Fruit fly (Drosophila melanogaster) whole organism, embryonic: ENCODE measurements around the gene CG15308.

Experiments
- ATbp ChIP-seq: fragments of 200-800 bp; sonication (Bioruptor generic); optimal IDR thresholded peaks from 2 replicates; lab custom pipeline; 2017; ENCODE audit warnings: missing biosample characterization, mild to moderate bottlenecking, missing genetic modification characterization, missing genetic modification reagents
- B-H2 ChIP-seq: fragments of 200-800 bp; sonication (Bioruptor generic); optimal IDR thresholded peaks from 2 replicates; lab custom pipeline; 2018; ENCODE audit warnings: missing biosample characterization, mild to moderate bottlenecking, missing genetic modification characterization
- Bgb ChIP-seq: fragments of 200-800 bp; sonication (Bioruptor generic); IDR thresholded peaks from 2 replicates; pipeline ENCODE4 v1.3.6; 2022; ENCODE audit warnings: missing biosample characterization, missing genetic modification characterization; ENCODE audit not compliant: partially characterized antibody
- BtbVII ChIP-seq: fragments of 200-800 bp; sonication (Bioruptor generic); optimal IDR thresholded peaks from 3 replicates; lab custom pipeline; 2017; ENCODE audit warnings: missing biosample characterization, mild to moderate bottlenecking, missing genetic modification characterization
- CG10654 ChIP-seq: fragments of 200-800 bp; sonication (Bioruptor generic); optimal IDR thresholded peaks from 2 replicates; lab custom pipeline; 2016; ENCODE audit warnings: missing biosample characterization, missing genetic modification characterization
- CG10959 ChIP-seq: fragments of 200-800 bp; sonication (Bioruptor generic); IDR thresholded peaks from 2 replicates; pipeline ENCODE4 v1.3.6; 2022; ENCODE audit warnings: missing biosample characterization, missing genetic modification characterization
- CG1233 ChIP-seq: fragments of 200-800 bp; sonication (Bioruptor generic); optimal IDR thresholded peaks from 4 replicates; lab custom pipeline; 2018; ENCODE audit warnings: missing biosample characterization, mild to moderate bottlenecking, missing genetic modification characterization
- CG14965 ChIP-seq: fragments of 200-800 bp; sonication (Bioruptor generic); optimal IDR thresholded peaks from 2 replicates; lab custom pipeline; 2016; ENCODE audit warnings: missing biosample characterization, missing genetic modification characterization, borderline replicate concordance
- CG16813 ChIP-seq: fragments of 200-800 bp; sonication (Bioruptor generic); IDR thresholded peaks from 3 replicates; pipeline ENCODE4 v1.3.6; 2022; ENCODE audit warnings: missing biosample characterization, missing genetic modification characterization; ENCODE audit not compliant: partially characterized antibody
- CG18764 ChIP-seq: fragments of 200-800 bp; sonication (Bioruptor generic); optimal IDR thresholded peaks from 3 replicates; lab custom pipeline; 2016; ENCODE audit warnings: missing biosample characterization, missing genetic modification characterization
- CG2116 ChIP-seq: fragments of 200-800 bp; sonication (Bioruptor generic); optimal IDR thresholded peaks from 3 replicates; lab custom pipeline; 2018; ENCODE audit warnings: missing biosample characterization, mild to moderate bottlenecking, missing genetic modification characterization
- CG31224 ChIP-seq: fragments of 200-800 bp; sonication (Bioruptor generic); IDR thresholded peaks from 2 replicates; pipeline ENCODE4 v1.3.6; 2022; ENCODE audit warnings: missing biosample characterization, missing genetic modification characterization
- CG3163 ChIP-seq: fragments of 200-800 bp; sonication (Bioruptor generic); optimal IDR thresholded peaks from 3 replicates; lab custom pipeline; 2016; ENCODE audit warnings: missing biosample characterization, missing genetic modification characterization
- CG33213 ChIP-seq: fragments of 200-800 bp; sonication (Bioruptor generic); optimal IDR thresholded peaks from 3 replicates; lab custom pipeline; 2016; ENCODE audit warnings: missing biosample characterization, missing genetic modification characterization
- CG34376 ChIP-seq: fragments of 200-800 bp; sonication (Bioruptor generic); optimal IDR thresholded peaks from 2 replicates; lab custom pipeline; 2018; ENCODE audit warnings: missing biosample characterization, mild to moderate bottlenecking, missing genetic modification characterization
- CG3847 ChIP-seq: fragments of 200-800 bp; sonication (Bioruptor generic); IDR thresholded peaks from 2 replicates; pipeline ENCODE4 v1.3.6; 2022; ENCODE audit warnings: missing biosample characterization, missing genetic modification characterization
- CG6654 ChIP-seq: fragments of 200-800 bp; sonication (Bioruptor generic); optimal IDR thresholded peaks from 2 replicates; lab custom pipeline; 2017; ENCODE audit warnings: missing biosample characterization, mild to moderate bottlenecking, missing genetic modification characterization
- CG6854 ChIP-seq: fragments of 200-800 bp; sonication (Bioruptor generic); optimal IDR thresholded peaks from 3 replicates; lab custom pipeline; 2017; ENCODE audit warnings: missing biosample characterization, mild to moderate bottlenecking, missing genetic modification characterization
- CG7271 ChIP-seq: fragments of 200-800 bp; sonication (Bioruptor generic); optimal IDR thresholded peaks from 2 replicates; lab custom pipeline; 2018; ENCODE audit warnings: missing biosample characterization, mild to moderate bottlenecking, missing genetic modification characterization, moderate library complexity
- CG8924 ChIP-seq: fragments of 200-800 bp; optimal IDR thresholded peaks from 3 replicates; lab custom pipeline; 2019; ENCODE audit warnings: missing biosample characterization, mild to moderate bottlenecking, missing genetic modification characterization, moderate library complexity
- CG8944 ChIP-seq: fragments of 200-800 bp; sonication (Bioruptor generic); optimal IDR thresholded peaks from 3 replicates; lab custom pipeline; 2016; ENCODE audit warnings: missing biosample characterization, missing genetic modification characterization
- CG9727 ChIP-seq: fragments of 200-800 bp; sonication (Bioruptor generic); optimal IDR thresholded peaks from 3 replicates; lab custom pipeline; 2017; ENCODE audit warnings: missing biosample characterization, mild to moderate bottlenecking, missing genetic modification characterization
- CHES-1-like ChIP-seq: fragments of 200-800 bp; sonication (Bioruptor generic); optimal IDR thresholded peaks from 2 replicates; lab custom pipeline; 2016; ENCODE audit warnings: missing biosample characterization, missing genetic modification characterization
- Dip2 ChIP-seq: fragments of 200-800 bp; sonication (Bioruptor generic); IDR thresholded peaks from 2 replicates; pipeline ENCODE4 v1.3.6; 2022; ENCODE audit warnings: missing biosample characterization, missing genetic modification characterization
- Eip74EF ChIP-seq, 2 experiments: fragments of 200-800 bp in 1 of 2; fragments of >200 bp in 1 of 2; sonication (Bioruptor generic) in 1 of 2; optimal IDR thresholded peaks; 2 replicates each; lab custom pipeline; 2017 to 2019; ENCODE audit warnings: missing biosample characterization in 2 of 2, missing genetic modification characterization in 2 of 2, mild to moderate bottlenecking in 1 of 2, moderate library complexity in 1 of 2
- HLH54F ChIP-seq: fragments of 200-800 bp; sonication (Bioruptor generic); optimal IDR thresholded peaks from 3 replicates; lab custom pipeline; 2016; ENCODE audit warnings: missing biosample characterization, missing genetic modification characterization
- Hr78 ChIP-seq, 2 experiments: fragments of 200-800 bp in 1 of 2; fragments of >200 bp in 1 of 2; sonication (Bioruptor generic) in 1 of 2; optimal IDR thresholded peaks; 2 replicates each; lab custom pipeline; 2017 to 2019; ENCODE audit warnings: missing biosample characterization in 2 of 2, missing genetic modification characterization in 2 of 2, mild to moderate bottlenecking in 1 of 2, moderate library complexity in 1 of 2
- Max ChIP-seq: fragments of 200-800 bp; sonication (Bioruptor generic); optimal IDR thresholded peaks from 2 replicates; lab custom pipeline; 2016; ENCODE audit warnings: missing biosample characterization, mild to moderate bottlenecking, missing genetic modification characterization
- Meics ChIP-seq: fragments of 200-800 bp; sonication (Bioruptor generic); optimal IDR thresholded peaks from 2 replicates; lab custom pipeline; 2017; ENCODE audit warnings: missing biosample characterization, mild to moderate bottlenecking, missing genetic modification characterization
- Mes4 ChIP-seq: fragments of 200-800 bp; sonication (Bioruptor generic); optimal IDR thresholded peaks from 2 replicates; lab custom pipeline; 2016; ENCODE audit warnings: missing biosample characterization, missing genetic modification characterization
- Nf-YC ChIP-seq: fragments of 200-800 bp; optimal IDR thresholded peaks from 3 replicates; lab custom pipeline; 2019; ENCODE audit warnings: missing biosample characterization, mild to moderate bottlenecking, missing genetic modification characterization, moderate library complexity
- Poxn ChIP-seq: fragments of 200-800 bp; sonication (Bioruptor generic); IDR thresholded peaks from 2 replicates; pipeline ENCODE4 v1.3.6; 2022; ENCODE audit warnings: missing biosample characterization, missing genetic modification characterization
- Ravus ChIP-seq: fragments of 200-800 bp; sonication (Bioruptor generic); IDR thresholded peaks from 2 replicates; pipeline ENCODE4 v1.3.6; 2022; ENCODE audit warnings: missing biosample characterization, missing genetic modification characterization
- Six4 ChIP-seq: fragments of 200-800 bp; sonication (Bioruptor generic); optimal IDR thresholded peaks from 2 replicates; lab custom pipeline; 2016; ENCODE audit warnings: missing biosample characterization, missing genetic modification characterization
- Sox102F ChIP-seq: fragments of 200-800 bp; sonication (Bioruptor generic); optimal IDR thresholded peaks from 2 replicates; lab custom pipeline; 2018; ENCODE audit warnings: missing biosample characterization, mild to moderate bottlenecking, missing genetic modification characterization, moderate library complexity
- Sry-β ChIP-seq: fragments of 200-800 bp; sonication (Bioruptor generic); optimal IDR thresholded peaks from 2 replicates; lab custom pipeline; 2018; ENCODE audit warnings: missing biosample characterization, mild to moderate bottlenecking, missing genetic modification characterization, moderate library complexity
- Xbp1 ChIP-seq: fragments of 200-800 bp; sonication (Bioruptor generic); optimal IDR thresholded peaks from 3 replicates; lab custom pipeline; 2016; ENCODE audit warnings: missing biosample characterization, mild to moderate bottlenecking, missing genetic modification characterization
- chif ChIP-seq, 2 experiments: fragments of 200-800 bp; sonication (Bioruptor generic); optimal IDR thresholded peaks; 3 replicates each; lab custom pipeline; 2016; ENCODE audit warnings: missing biosample characterization in 2 of 2, missing genetic modification characterization in 2 of 2
- cwo ChIP-seq: fragments of 200-800 bp; sonication (Bioruptor generic); optimal IDR thresholded peaks from 3 replicates; lab custom pipeline; 2017; ENCODE audit warnings: missing biosample characterization, missing genetic modification characterization, mild to moderate bottlenecking, moderate library complexity, missing genetic modification reagents
- dati ChIP-seq: fragments of 200-800 bp; sonication (Bioruptor generic); IDR thresholded peaks from 2 replicates; pipeline ENCODE4 v1.3.6; 2022; ENCODE audit warnings: missing biosample characterization, missing genetic modification characterization
- en ChIP-seq: fragments of 200-800 bp; sonication (Bioruptor generic); optimal IDR thresholded peaks from 2 replicates; lab custom pipeline; 2016; ENCODE audit warnings: missing biosample characterization, missing genetic modification characterization
- hbn ChIP-seq: fragments of 200-800 bp; sonication (Bioruptor generic); IDR thresholded peaks from 2 replicates; pipeline ENCODE4 v1.3.6; 2022; ENCODE audit warnings: missing biosample characterization, missing genetic modification characterization; ENCODE audit not compliant: partially characterized antibody
- knrl ChIP-seq: fragments of 200-800 bp; sonication (Bioruptor generic); IDR thresholded peaks from 3 replicates; pipeline ENCODE4 v1.3.6; 2022; ENCODE audit warnings: missing biosample characterization, missing genetic modification characterization; ENCODE audit not compliant: partially characterized antibody
- pan ChIP-seq, 4 experiments: fragments of >200 bp in 3 of 4; fragments of 200-800 bp in 1 of 4; sonication (Bioruptor generic) in 1 of 4; optimal IDR thresholded peaks in 3 of 4; IDR thresholded peaks in 1 of 4; 2 replicates each; pipeline versions ENCODE4 v1.3.6 to Lab custom; 2017 to 2022; ENCODE audit warnings: missing biosample characterization in 2 of 4, missing genetic modification characterization in 2 of 4, mixed read lengths in 1 of 4
- rib ChIP-seq: fragments of 200-800 bp; sonication (Bioruptor generic); IDR thresholded peaks from 2 replicates; pipeline ENCODE4 v1.3.6; 2022; ENCODE audit warnings: missing biosample characterization, missing genetic modification characterization
- run ChIP-seq: fragments of 200-800 bp; sonication (Bioruptor generic); optimal IDR thresholded peaks from 3 replicates; lab custom pipeline; 2018; ENCODE audit warnings: missing biosample characterization, mild to moderate bottlenecking, missing genetic modification characterization
- tap ChIP-seq: fragments of 200-800 bp; optimal IDR thresholded peaks from 3 replicates; lab custom pipeline; 2019; ENCODE audit warnings: missing biosample characterization, mild to moderate bottlenecking, missing genetic modification characterization, moderate library complexity
- trh ChIP-seq: fragments of 200-800 bp; sonication (Bioruptor generic); optimal IDR thresholded peaks from 2 replicates; lab custom pipeline; 2016; ENCODE audit warnings: missing biosample characterization, missing genetic modification characterization
- wor ChIP-seq: fragments of 200-800 bp; sonication (Bioruptor generic); IDR thresholded peaks from 2 replicates; pipeline ENCODE4 v1.3.6; 2022; ENCODE audit warnings: missing biosample characterization, missing genetic modification characterization

The CG15308 gene

dm6 chrX:10232497-10232896 lies 13.6 kb upstream of the CG15308 start (continued):
- TF ChIP-seq CG10654 (GFP tag; lab: Kevin White, UChicago) (peak; percentile 10), pan (optimal IDR thresholded peaks at IDR 0.05; lab: Kevin White, UChicago) (no peak), pan (GFP tag; optimal IDR thresholded peaks at IDR 0.05 in 1 of 2, IDR thresholded peaks at IDR 0.05 in 1 of 2) (peak in 1 of 2 experiments; percentile 72), CG16813 (GFP tag; lab: Robert Waterston, UW) (no peak), en (GFP tag; lab: Kevin White, UChicago) (peak; percentile 8), Six4 (GFP tag; lab: Kevin White, UChicago) (peak; percentile 56), Nf-YC (tag; lab: Kevin White, UChicago) (peak; percentile 67), rib (GFP tag; lab: Robert Waterston, UW) (no peak), tap (tag; lab: Kevin White, UChicago) (peak; percentile 82), CG8944 (GFP tag; lab: Kevin White, UChicago) (peak; percentile 44), CG18764 (GFP tag; lab: Kevin White, UChicago) (no peak), CG9727 (GFP tag; lab: Kevin White, UChicago) (peak; percentile 31), Dip2 (GFP tag; lab: Robert Waterston, UW) (no peak), Sox102F (GFP tag; lab: Kevin White, UChicago) (peak; percentile 92), HLH54F (GFP tag; lab: Kevin White, UChicago) (peak; percentile 36), cwo (GFP tag; lab: Kevin White, UChicago) (peak; percentile 59), Poxn (GFP tag; lab: Robert Waterston, UW) (no peak), CG3163 (GFP tag; lab: Kevin White, UChicago) (no peak), CG10959 (no peak), Sry-β (GFP tag; lab: Kevin White, UChicago) (no peak), Meics (GFP tag; lab: Kevin White, UChicago) (peak; percentile 78), CG8924 (tag; lab: Kevin White, UChicago) (peak; percentile 85), CG14965 (GFP tag; lab: Kevin White, UChicago) (no peak), Ravus (GFP tag; lab: Robert Waterston, UW) (no peak; the same call in 1 of the 2 replicates), CG2116 (GFP tag; lab: Kevin White, UChicago) (peak; percentile 43), CG33213 (GFP tag; lab: Kevin White, UChicago) (no peak), hbn (GFP tag; lab: Robert Waterston, UW) (no peak), BtbVII (peak; percentile 75), B-H2 (GFP tag; lab: Kevin White, UChicago) (no peak), wor (GFP tag; lab: Robert Waterston, UW) (peak; percentile 41; the same call in 1 of the 2 replicates), Xbp1 (GFP tag; lab: Kevin White, UChicago) (peak; percentile 76), CG1233 (GFP tag; lab: Kevin White, UChicago) (peak; percentile 61), CG6854 (GFP tag; lab: Kevin White, UChicago) (peak; percentile 64), CG3847 (GFP tag; lab: Robert Waterston, UW) (peak; percentile 50; the same call in 1 of the 2 replicates), trh (GFP tag; lab: Kevin White, UChicago) (peak; percentile 50), knrl (GFP tag; lab: Robert Waterston, UW) (no peak), Mes4 (peak; percentile 53), CG6654 (peak; percentile 18), run (tag; lab: Kevin White, UChicago) (peak; percentile 89), ATbp (peak; percentile 79), CG34376 (GFP tag; lab: Kevin White, UChicago) (peak; percentile 6), CHES-1-like (peak; percentile 23), Hr78 (GFP tag; optimal IDR thresholded peaks at IDR 0.05; lab: Kevin White, UChicago) (no peak), Bgb (GFP tag; lab: Robert Waterston, UW) (no peak), CG31224 (GFP tag; lab: Robert Waterston, UW) (peak; percentile 51; the same call in 1 of the 2 replicates), chif (GFP tag; optimal IDR thresholded peaks at IDR 0.05; lab: Kevin White, UChicago) (peak; percentile 54 to 60), Max (GFP tag; lab: Kevin White, UChicago) (peak; percentile 24), Eip74EF (GFP tag; optimal IDR thresholded peaks at IDR 0.05; lab: Kevin White, UChicago) (peak in 1 of 2 experiments; percentile 83), dati (GFP tag; lab: Robert Waterston, UW) (no peak), CG7271 (tag; lab: Kevin White, UChicago) (no peak)
